Fruit fly (Drosophila melanogaster) whole organism, embryonic: ENCODE data around the gene Nepl21.

Experiments used
- Atf6 ChIP-seq: fragments of 200-800 bp; sonication (Bioruptor generic); IDR thresholded peaks from 2 replicates; pipeline ENCODE4 v1.3.6; 2022; ENCODE audit warnings: missing biosample characterization, missing genetic modification characterization
- Awh ChIP-seq: fragments of 200-800 bp; sonication (Bioruptor generic); IDR thresholded peaks from 2 replicates; pipeline ENCODE4, ENCODE4 v1.3.6; 2022; ENCODE audit warnings: missing biosample characterization, missing genetic modification characterization
- Blimp-1 ChIP-seq: fragments of 200-800 bp; sonication (Bioruptor generic); optimal IDR thresholded peaks from 3 replicates; lab custom pipeline; 2018; ENCODE audit warnings: missing biosample characterization, missing genetic modification characterization, mild to moderate bottlenecking, moderate library complexity, missing genetic modification reagents
- BtbVII ChIP-seq: fragments of 200-800 bp; sonication (Bioruptor generic); optimal IDR thresholded peaks from 3 replicates; lab custom pipeline; 2017; ENCODE audit warnings: missing biosample characterization, mild to moderate bottlenecking, missing genetic modification characterization
- CG11247 ChIP-seq: fragments of 200-800 bp; sonication (Bioruptor generic); IDR thresholded peaks from 2 replicates; pipeline ENCODE4 v1.3.6; 2022; ENCODE audit warnings: missing biosample characterization, missing genetic modification characterization
- CG11695 ChIP-seq: fragments of 200-800 bp; sonication (Bioruptor generic); IDR thresholded peaks from 3 replicates; pipeline ENCODE4 v1.3.6; 2022; ENCODE audit warnings: missing biosample characterization, missing genetic modification characterization
- CG12219 ChIP-seq: fragments of 200-800 bp; sonication (Bioruptor generic); optimal IDR thresholded peaks from 3 replicates; lab custom pipeline; 2018; ENCODE audit warnings: missing biosample characterization, mild to moderate bottlenecking, missing genetic modification characterization
- CG15696 ChIP-seq: fragments of 200-800 bp; sonication (Bioruptor generic); optimal IDR thresholded peaks from 2 replicates; lab custom pipeline; 2019; ENCODE audit warnings: missing biosample characterization, mild to moderate bottlenecking, missing genetic modification characterization, moderate library complexity
- CG17568 ChIP-seq: fragments of 200-800 bp; sonication (Bioruptor generic); optimal IDR thresholded peaks from 2 replicates; lab custom pipeline; 2018; ENCODE audit warnings: missing biosample characterization, mild to moderate bottlenecking, missing genetic modification characterization, moderate library complexity
- CG17912 ChIP-seq: fragments of 200-800 bp; sonication (Bioruptor generic); optimal IDR thresholded peaks from 2 replicates; lab custom pipeline; 2018; ENCODE audit warnings: missing biosample characterization, mild to moderate bottlenecking, missing genetic modification characterization
- CG4360 ChIP-seq: fragments of 200-800 bp; sonication (Bioruptor generic); IDR thresholded peaks from 2 replicates; pipeline ENCODE4 v1.3.6; 2022; ENCODE audit warnings: missing biosample characterization, missing genetic modification characterization
- CG6765 ChIP-seq: fragments of 200-800 bp; sonication (Bioruptor generic); optimal IDR thresholded peaks from 3 replicates; lab custom pipeline; 2017; ENCODE audit warnings: missing biosample characterization, mild to moderate bottlenecking, missing genetic modification characterization
- CG7928 ChIP-seq: fragments of 200-800 bp; sonication (Bioruptor generic); optimal IDR thresholded peaks from 2 replicates; lab custom pipeline; 2017; ENCODE audit warnings: missing biosample characterization, mild to moderate bottlenecking, missing genetic modification characterization
- CG8944 ChIP-seq: fragments of 200-800 bp; sonication (Bioruptor generic); optimal IDR thresholded peaks from 3 replicates; lab custom pipeline; 2016; ENCODE audit warnings: missing biosample characterization, missing genetic modification characterization
- CG9932 ChIP-seq: fragments of 200-800 bp; sonication (Bioruptor generic); IDR thresholded peaks from 2 replicates; pipeline ENCODE4 v1.3.6; 2022; ENCODE audit warnings: missing biosample characterization, missing genetic modification characterization
- D ChIP-seq, 2 experiments: fragments of 200-800 bp in 1 of 2; fragments of >200 bp in 1 of 2; sonication (Bioruptor generic) in 1 of 2; optimal IDR thresholded peaks; 2 replicates in 1 of 2; 3 replicates in 1 of 2; lab custom pipeline; 2017; ENCODE audit warnings: mild to moderate bottlenecking in 1 of 2, missing biosample characterization in 1 of 2, missing genetic modification characterization in 1 of 2, missing genetic modification reagents in 1 of 2
- Elba2 ChIP-seq: fragments of 200-800 bp; sonication (Bioruptor generic); optimal IDR thresholded peaks from 3 replicates; lab custom pipeline; 2016; ENCODE audit warnings: missing biosample characterization, missing genetic modification characterization
- Fer3 ChIP-seq: fragments of 200-800 bp; sonication (Bioruptor generic); optimal IDR thresholded peaks from 2 replicates; lab custom pipeline; 2018; ENCODE audit warnings: missing biosample characterization, mild to moderate bottlenecking, missing genetic modification characterization, moderate library complexity
- GATAe ChIP-seq: fragments of 200-800 bp; sonication (Bioruptor generic); conservative IDR thresholded peaks from 2 replicates; pipeline ENCODE4 v1.3.6; 2022; ENCODE audit warnings: missing biosample characterization, missing genetic modification characterization
- Mes4 ChIP-seq: fragments of 200-800 bp; sonication (Bioruptor generic); optimal IDR thresholded peaks from 2 replicates; lab custom pipeline; 2016; ENCODE audit warnings: missing biosample characterization, missing genetic modification characterization
- Neu2 ChIP-seq: fragments of 200-800 bp; sonication (Bioruptor generic); optimal IDR thresholded peaks from 3 replicates; lab custom pipeline; 2016; ENCODE audit warnings: missing biosample characterization, missing genetic modification characterization, borderline replicate concordance
- Rx ChIP-seq: fragments of 200-800 bp; sonication (Bioruptor generic); IDR thresholded peaks from 2 replicates; pipeline ENCODE4 v1.3.6; 2022; ENCODE audit warnings: missing biosample characterization, missing genetic modification characterization
- Xrp1 ChIP-seq: fragments of 200-800 bp; sonication (Bioruptor generic); IDR thresholded peaks from 2 replicates; pipeline ENCODE4 v1.3.6; 2022; ENCODE audit warnings: missing biosample characterization, missing genetic modification characterization
- ara ChIP-seq: fragments of 200-800 bp; sonication (Bioruptor generic); IDR thresholded peaks from 2 replicates; pipeline ENCODE4 v1.3.6; 2022; ENCODE audit warnings: missing biosample characterization, missing genetic modification characterization
- bsh ChIP-seq, 2 experiments: fragments of 200-800 bp; sonication (Bioruptor generic); optimal IDR thresholded peaks; 2 replicates each; lab custom pipeline; 2017 to 2018; ENCODE audit warnings: mild to moderate bottlenecking in 2 of 2, missing biosample characterization in 2 of 2, missing genetic modification characterization in 2 of 2, moderate library complexity in 1 of 2
- btn ChIP-seq: fragments of 200-800 bp; sonication (Bioruptor generic); optimal IDR thresholded peaks from 2 replicates; lab custom pipeline; 2016; ENCODE audit warnings: missing biosample characterization, missing genetic modification characterization
- cg ChIP-seq: fragments of 200-800 bp; sonication (Bioruptor generic); optimal IDR thresholded peaks from 3 replicates; lab custom pipeline; 2019; ENCODE audit warnings: missing biosample characterization, mild to moderate bottlenecking, missing genetic modification characterization, moderate library complexity
- crp ChIP-seq, 2 experiments: fragments of 200-800 bp; sonication (Bioruptor generic); optimal IDR thresholded peaks; 2 replicates in 1 of 2; 3 replicates in 1 of 2; lab custom pipeline; 2017; ENCODE audit warnings: missing biosample characterization in 2 of 2, missing genetic modification characterization in 2 of 2, mild to moderate bottlenecking in 1 of 2, moderate library complexity in 1 of 2
- fd102C ChIP-seq: fragments of 200-800 bp; sonication (Bioruptor generic); optimal IDR thresholded peaks from 2 replicates; lab custom pipeline; 2018; ENCODE audit warnings: missing biosample characterization, mild to moderate bottlenecking, missing genetic modification characterization, moderate library complexity
- hbn ChIP-seq: fragments of 200-800 bp; sonication (Bioruptor generic); IDR thresholded peaks from 2 replicates; pipeline ENCODE4 v1.3.6; 2022; ENCODE audit warnings: missing biosample characterization, missing genetic modification characterization; ENCODE audit not compliant: partially characterized antibody
- insv ChIP-seq, 2 experiments: fragments of 200-800 bp; sonication (Bioruptor generic); optimal IDR thresholded peaks; 3 replicates each; lab custom pipeline; 2016 to 2018; ENCODE audit warnings: missing biosample characterization in 2 of 2, missing genetic modification characterization in 2 of 2
- inv ChIP-seq: fragments of 200-800 bp; sonication (Bioruptor generic); IDR thresholded peaks from 2 replicates; pipeline ENCODE4 v1.3.6; 2022; ENCODE audit warnings: missing biosample characterization, missing genetic modification characterization; ENCODE audit not compliant: partially characterized antibody
- kni ChIP-seq: fragments of 200-800 bp; sonication (Bioruptor generic); optimal IDR thresholded peaks from 3 replicates; lab custom pipeline; 2017; ENCODE audit warnings: mild to moderate bottlenecking, missing biosample characterization, missing genetic modification reagents, missing genetic modification characterization
- knrl ChIP-seq: fragments of 200-800 bp; sonication (Bioruptor generic); IDR thresholded peaks from 3 replicates; pipeline ENCODE4 v1.3.6; 2022; ENCODE audit warnings: missing biosample characterization, missing genetic modification characterization; ENCODE audit not compliant: partially characterized antibody
- lov ChIP-seq, 2 experiments: fragments of 200-800 bp in 1 of 2; fragments of >200 bp in 1 of 2; sonication (Bioruptor generic) in 1 of 2; IDR thresholded peaks in 1 of 2; optimal IDR thresholded peaks in 1 of 2; 2 replicates in 1 of 2; 3 replicates in 1 of 2; pipeline versions ENCODE4 v1.3.6 to Lab custom; 2017 to 2022; ENCODE audit warnings: missing biosample characterization in 1 of 2, missing genetic modification characterization in 1 of 2
- nerfin-1 ChIP-seq: fragments of 200-800 bp; sonication (Bioruptor generic); optimal IDR thresholded peaks from 3 replicates; lab custom pipeline; 2019; ENCODE audit warnings: missing biosample characterization, mild to moderate bottlenecking, missing genetic modification characterization, moderate library complexity
- onecut ChIP-seq: fragments of 200-800 bp; sonication (Bioruptor generic); IDR thresholded peaks from 2 replicates; pipeline ENCODE4 v1.3.6; 2022; ENCODE audit warnings: missing biosample characterization, missing genetic modification characterization
- otp ChIP-seq: fragments of 200-800 bp; sonication (Bioruptor generic); IDR thresholded peaks from 3 replicates; pipeline ENCODE4, ENCODE4 v1.3.6; 2022; ENCODE audit warnings: missing biosample characterization, missing genetic modification characterization
- ranshi ChIP-seq: fragments of 200-800 bp; sonication (Bioruptor generic); IDR thresholded peaks from 2 replicates; pipeline ENCODE4 v1.3.6; 2022; ENCODE audit warnings: missing biosample characterization, missing genetic modification characterization
- stc ChIP-seq: fragments of 200-800 bp; sonication (Bioruptor generic); IDR thresholded peaks from 2 replicates; pipeline ENCODE4 v1.3.6; 2022; ENCODE audit warnings: missing biosample characterization, missing genetic modification characterization
- tup ChIP-seq: fragments of 200-800 bp; sonication (Bioruptor generic); optimal IDR thresholded peaks from 2 replicates; lab custom pipeline; 2016; ENCODE audit warnings: missing biosample characterization, mild to moderate bottlenecking, missing genetic modification characterization, moderate library complexity
- unpg ChIP-seq: fragments of 200-800 bp; sonication (Bioruptor generic); optimal IDR thresholded peaks from 3 replicates; lab custom pipeline; 2018; ENCODE audit warnings: missing biosample characterization, mild to moderate bottlenecking, missing genetic modification characterization, moderate library complexity
- zf30C ChIP-seq: fragments of 200-800 bp; sonication (Bioruptor generic); optimal IDR thresholded peaks from 3 replicates; lab custom pipeline; 2018; ENCODE audit warnings: missing biosample characterization, mild to moderate bottlenecking, missing genetic modification characterization

Nepl21 gene

dm6 chr3R:28844611-28845376 is 38.7 kb upstream of the Nepl21 start, which contains the start of the genes Apc and spg (continued):
- TF ChIP-seq tup (GFP tag; lab: Kevin White, UChicago) (no peak), Fer3 (peak; percentile 29), CG17912 (GFP tag; lab: Kevin White, UChicago) (peak; percentile 63), CG7928 (no peak), GATAe (GFP tag; lab: Robert Waterston, UW) (no peak; the same call in 1 of the 2 replicates), CG9932 (peak; percentile 52), nerfin-1 (tag; lab: Kevin White, UChicago) (peak; percentile 42), Rx (GFP tag; lab: Robert Waterston, UW) (peak; percentile 25; the same call in 1 of the 2 replicates), unpg (peak; percentile 45), fd102C (GFP tag; lab: Kevin White, UChicago) (peak; percentile 29), hbn (GFP tag; lab: Robert Waterston, UW) (peak; percentile 61)

- TF ChIP-seq D (optimal IDR thresholded peaks at IDR 0.05; lab: Kevin White, UChicago) = peak; percentile 29
- TF ChIP-seq D (GFP tag; optimal IDR thresholded peaks at IDR 0.05; lab: Kevin White, UChicago) = no peak
- peak; percentile 48 for TF ChIP-seq cg (GFP tag; lab: Kevin White, UChicago)
- TF ChIP-seq BtbVII = peak; percentile 4
- peak; percentile 32 for TF ChIP-seq Neu2 (GFP tag; lab: Kevin White, UChicago)
- peak; percentile 10; the same call in 1 of the 2 replicates for TF ChIP-seq Atf6
- TF ChIP-seq lov (optimal IDR thresholded peaks at IDR 0.05; lab: Kevin White, UChicago) = no peak
- no peak for TF ChIP-seq lov (GFP tag; IDR thresholded peaks at IDR 0.05; lab: Robert Waterston, UW)
- no peak for TF ChIP-seq CG15696 (tag; lab: Kevin White, UChicago)
- peak; percentile 28 for TF ChIP-seq Mes4 (GFP tag; lab: Kevin White, UChicago)
- 0 out of 3 replicates have a peak, but pooled peaks have one; percentile 2 for TF ChIP-seq otp
- peak; percentile 39 for TF ChIP-seq CG6765 (GFP tag; lab: Kevin White, UChicago)
- peak; percentile 99 for TF ChIP-seq Elba2 (GFP tag; lab: Kevin White, UChicago)
- 0 out of 2 replicates have a peak, but pooled peaks have one; percentile 36 for TF ChIP-seq Xrp1 (GFP tag; lab: Robert Waterston, UW)
- peak; percentile 60 for TF ChIP-seq stc (GFP tag; lab: Robert Waterston, UW)
- TF ChIP-seq ranshi (GFP tag; lab: Robert Waterston, UW) = no peak
- 0 out of 2 replicates have a peak, but pooled peaks have one; percentile 64 for TF ChIP-seq Awh (GFP tag; lab: Robert Waterston, UW)
- TF ChIP-seq CG12219 (GFP tag; lab: Kevin White, UChicago) = no peak
- TF ChIP-seq btn (GFP tag; lab: Kevin White, UChicago) = peak; percentile 3
- TF ChIP-seq insv (GFP tag; optimal IDR thresholded peaks at IDR 0.05; lab: Kevin White, UChicago) = peak; percentile 97 to 98
- TF ChIP-seq kni = no peak
- peak; percentile 40 for TF ChIP-seq CG17568 (GFP tag; lab: Kevin White, UChicago)
- 0 out of 3 replicates have a peak, but pooled peaks have one; percentile 12 for TF ChIP-seq CG11695 (GFP tag; lab: Robert Waterston, UW)
- TF ChIP-seq knrl (GFP tag; lab: Robert Waterston, UW) = no peak
- TF ChIP-seq CG11247 (GFP tag; lab: Robert Waterston, UW) = no peak
- TF ChIP-seq onecut (GFP tag; lab: Robert Waterston, UW) = peak; percentile 94
- TF ChIP-seq inv (GFP tag; lab: Robert Waterston, UW) = no peak
- peak in 1 of 2 experiments; percentile 13 for TF ChIP-seq crp (GFP tag; optimal IDR thresholded peaks at IDR 0.05; lab: Kevin White, UChicago)
- peak in 1 of 2 experiments; percentile 1 for TF ChIP-seq bsh (GFP tag; optimal IDR thresholded peaks at IDR 0.05; lab: Kevin White, UChicago)
- TF ChIP-seq CG8944 (GFP tag; lab: Kevin White, UChicago) = no peak
- TF ChIP-seq Blimp-1 (GFP tag; lab: Kevin White, UChicago) = peak; percentile 75
- 0 out of 2 replicates have a peak, but pooled peaks have one; percentile 36 for TF ChIP-seq ara
- 0 out of 2 replicates have a peak, but pooled peaks have one; percentile 55 for TF ChIP-seq CG4360 (GFP tag; lab: Robert Waterston, UW)
- TF ChIP-seq zf30C = peak; percentile 23
Observed at dm6 chr3R:28845377-28845876, 38.1 kb upstream of the Nepl21 start.
